Worm (Caenorhabditis elegans) whole organism, young adult: Measurements from ENCODE around the gene srg-64.
A peak's percentile ranks its signal among the peaks of the same experiment; 100 is the strongest.

Experiments
- B0019.2 ChIP-seq: fragments of 200-800 bp; sonication (Bioruptor generic); conservative IDR thresholded peaks from 2 replicates; pipeline ENCODE4 v1.3.6; 2022; ENCODE audit warnings: missing genetic modification reagents, missing genetic modification characterization, missing compliant biosample characterization
- ama-1 ChIP-seq, 3 experiments: fragments of 150-350 bp in 1 of 3; sonication (generic microtip) in 2 of 3; optimal IDR thresholded peaks; 2 replicates each; lab custom pipeline; 2014 to 2018; ENCODE audit warnings: missing biosample characterization in 2 of 3, missing genetic modification characterization in 2 of 3, missing genetic modification reagents in 2 of 3
- athp-1 ChIP-seq: sonication (generic microtip); optimal IDR thresholded peaks from 2 replicates; lab custom pipeline; 2017; ENCODE audit warnings: mild to moderate bottlenecking, missing genetic modification characterization, missing compliant biosample characterization
- hrde-1 ChIP-seq: sonication (generic microtip); optimal IDR thresholded peaks from 2 replicates; lab custom pipeline; 2016; ENCODE audit warnings: missing genetic modification characterization, mild to moderate bottlenecking, missing compliant biosample characterization, moderate library complexity, missing genotype, missing genetic modification reagents, borderline replicate concordance
- snpc-4 ChIP-seq, 5 experiments: fragments of 150-350 bp in 1 of 5; sonication (generic microtip) in 4 of 5; optimal IDR thresholded peaks; 2 replicates each; lab custom pipeline; 2014 to 2018; ENCODE audit warnings: missing genetic modification characterization in 5 of 5, missing biosample characterization in 3 of 5, antibody characterized with exemption in 2 of 5, mild to moderate bottlenecking in 2 of 5, missing compliant biosample characterization in 2 of 5, missing genotype in 2 of 5, moderate library complexity in 2 of 5, missing genetic modification reagents in 1 of 5

- TF ChIP-seq hrde-1 (tag; lab: Kevin White, UChicago) (no peak), B0019.2 (GFP tag; lab: Robert Waterston, UW) (no peak), athp-1 (tag; lab: Kevin White, UChicago) (no peak), snpc-4 (GFP tag; optimal IDR thresholded peaks at IDR 0.05; lab: Kevin White, UChicago) (peak; percentile 51), snpc-4 (tag; optimal IDR thresholded peaks at IDR 0.05; lab: Kevin White, UChicago) (peak in 3 of 4 experiments; percentile 62 to 78 (median 68)), ama-1 (optimal IDR thresholded peaks at IDR 0.05; lab: Kevin White, UChicago) (no peak), ama-1 (GFP tag; optimal IDR thresholded peaks at IDR 0.05; lab: Kevin White, UChicago) (peak in 1 of 2 experiments; percentile 64)
Observed at ce11 chrX:15773262-15773908, 33.0 kb upstream of the srg-64 start, which contains the start of gene Y7A5A.13.
